Fruit fly (Drosophila melanogaster): Measurements from ENCODE around the gene SelT.

The SelT gene

dm6 chr2L:5022602-5023001 is 11.9 kb downstream of the SelT start:
- peak; percentile 22 for TF ChIP-seq svp (GFP tag)
- no peak for TF ChIP-seq achi (GFP tag; optimal IDR thresholded peaks at IDR 0.05)

dm6 chr2L:5025557-5025956 is 14.8 kb downstream of the SelT start:
- TF ChIP-seq net (GFP tag; optimal IDR thresholded peaks at IDR 0.05) (no peak), CG6808 (GFP tag; optimal IDR thresholded peaks at IDR 0.05) (no peak), ss (GFP tag; optimal IDR thresholded peaks at IDR 0.05) (no peak), Hr38 (GFP tag; optimal IDR thresholded peaks at IDR 0.05) (no peak), Sox102F (GFP tag; optimal IDR thresholded peaks at IDR 0.05) (no peak), vri (GFP tag; optimal IDR thresholded peaks at IDR 0.05) (no peak), Gug (GFP tag; IDR thresholded peaks at IDR 0.05) (no peak), CG7368 (GFP tag; optimal IDR thresholded peaks at IDR 0.05) (no peak), topi (GFP tag; optimal IDR thresholded peaks at IDR 0.05) (no peak), Eip78C (GFP tag) (no peak), fd85E (GFP tag; optimal IDR thresholded peaks at IDR 0.05) (no peak), Eip75B (GFP tag; optimal IDR thresholded peaks at IDR 0.05) (no peak), dsx (GFP tag; optimal IDR thresholded peaks at IDR 0.05; ENCODE audit: poor library complexity, severe bottlenecking) (no peak), CG11762 (GFP tag; optimal IDR thresholded peaks at IDR 0.05; ENCODE audit: insufficient read depth) (no peak), acj6 (GFP tag; optimal IDR thresholded peaks at IDR 0.05) (no peak), Ets96B (tag; optimal IDR thresholded peaks at IDR 0.05) (no peak), CG6163 (GFP tag; IDR thresholded peaks at IDR 0.05) (no peak), Met (GFP tag; optimal IDR thresholded peaks at IDR 0.05) (no peak), CG16779 (tag; optimal IDR thresholded peaks at IDR 0.05) (no peak)

dm6 chr2L:5027321-5028069 is 16.8 kb downstream of the SelT start:
- no peak for TF ChIP-seq CG16779 (tag; optimal IDR thresholded peaks at IDR 0.05)
- TF ChIP-seq svp (GFP tag), result peak; percentile 39

dm6 chr2L:5028091-5028490 is 17.4 kb downstream of the SelT start, which contains the start of gene vkg:
Gene vkg (minus strand): TSS chr2L:5028191.
- TF ChIP-seq cyc (GFP tag; optimal IDR thresholded peaks at IDR 0.05) (no peak), eg (GFP tag; IDR thresholded peaks at IDR 0.05) (no peak)

- TF ChIP-seq CG11294 (GFP tag; IDR thresholded peaks at IDR 0.05) (no peak), Met (GFP tag; optimal IDR thresholded peaks at IDR 0.05) (no peak), svp (GFP tag) (peak; percentile 73), CG6163 (GFP tag; IDR thresholded peaks at IDR 0.05) (0 out of 3 replicates have a peak, but pooled peaks have one; percentile 22), CG6792 (GFP tag; optimal IDR thresholded peaks at IDR 0.05) (no peak), Eip78C (GFP tag) (peak; percentile 15), Eip75B (GFP tag; optimal IDR thresholded peaks at IDR 0.05) (no peak), topi (GFP tag; optimal IDR thresholded peaks at IDR 0.05) (no peak), fd85E (GFP tag; optimal IDR thresholded peaks at IDR 0.05) (no peak), Hr39 (GFP tag; optimal IDR thresholded peaks at IDR 0.05) (no peak), fd59A (GFP tag; optimal IDR thresholded peaks at IDR 0.05) (no peak), Sox102F (GFP tag; optimal IDR thresholded peaks at IDR 0.05) (no peak), eg (GFP tag; IDR thresholded peaks at IDR 0.05) (0 out of 3 replicates have a peak, but pooled peaks have one; percentile 12), Hr38 (GFP tag; optimal IDR thresholded peaks at IDR 0.05) (no peak)
Observed at dm6 chr2L:5029049-5029808, 18.5 kb downstream of the SelT start, which contains the start of gene Col4a1. Gene Col4a1 (plus strand): TSS chr2L:5029609.

dm6 chr2L:5029809-5030108 is 19.0 kb downstream of the SelT start:
- TF ChIP-seq CG3032 (tag; optimal IDR thresholded peaks at IDR 0.05) (no peak), svp (GFP tag) (no peak), fd59A (GFP tag; optimal IDR thresholded peaks at IDR 0.05) (no peak), CG9139 (GFP tag; optimal IDR thresholded peaks at IDR 0.05) (no peak), dsx (GFP tag; optimal IDR thresholded peaks at IDR 0.05; ENCODE audit: poor library complexity, severe bottlenecking) (no peak), Eip93F (GFP tag; optimal IDR thresholded peaks at IDR 0.05) (no peak), CG10669 (GFP tag; optimal IDR thresholded peaks at IDR 0.05) (no peak), CG31627 (GFP tag; optimal IDR thresholded peaks at IDR 0.05) (no peak), CG16779 (tag; optimal IDR thresholded peaks at IDR 0.05) (no peak), Ets96B (tag; optimal IDR thresholded peaks at IDR 0.05) (no peak)

Data from whole organism, prepupa.